Fruit fly (Drosophila melanogaster): ENCODE data around the gene CG13258.
A peak's percentile ranks its signal among the peaks of the same experiment; 100 is the strongest.

Gene CG13258

DNA sequence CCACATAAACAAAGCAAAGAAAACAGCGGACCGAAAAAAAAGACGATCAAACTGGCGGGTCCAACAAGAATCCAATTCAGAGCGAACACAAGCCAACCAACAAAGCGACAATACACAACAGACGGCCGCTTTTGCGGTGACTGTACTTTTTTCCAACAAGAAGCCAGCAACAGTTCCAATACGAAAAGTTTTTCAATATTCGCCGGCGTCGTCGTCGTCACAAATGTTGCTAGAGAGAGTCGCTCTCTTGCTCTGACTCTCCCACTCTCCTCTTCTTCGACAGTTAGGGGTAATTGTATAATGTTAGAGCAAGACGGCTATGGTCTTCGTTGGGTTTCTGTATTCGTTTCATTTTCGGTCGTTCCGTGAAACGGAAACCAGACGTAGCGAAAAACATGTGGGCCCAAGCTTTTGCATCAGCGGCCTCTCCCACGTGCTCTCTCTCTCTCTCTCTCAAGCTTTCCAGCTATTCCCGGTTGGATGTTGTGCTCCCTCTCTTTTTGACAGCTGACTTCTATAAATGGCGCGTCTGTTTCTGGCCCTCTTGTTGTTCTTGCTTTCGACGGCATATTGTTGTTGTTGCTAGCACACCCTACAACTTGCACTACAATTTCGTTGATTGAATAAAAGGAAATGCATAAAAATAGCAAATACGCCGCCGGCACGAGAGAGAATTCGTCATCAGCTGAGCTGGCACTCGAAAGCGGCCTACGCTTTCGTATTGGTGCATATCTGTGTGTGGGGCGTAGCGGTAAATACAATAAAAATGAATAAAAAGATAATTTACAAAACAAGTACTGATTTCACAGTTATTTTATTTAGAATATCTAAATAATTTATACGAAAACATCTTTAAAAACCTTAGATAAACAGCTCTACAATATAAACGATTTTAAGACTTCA lies 23.3 kb downstream of the CG13258 start:
- no peak for TF ChIP-seq Hr78 (GFP tag; optimal IDR thresholded peaks at IDR 0.05)
- TF ChIP-seq CG32264 (GFP tag; optimal IDR thresholded peaks at IDR 0.05), result peak; percentile 70
- peak; percentile 63 for TF ChIP-seq psq (GFP tag; optimal IDR thresholded peaks at IDR 0.05)
- TF ChIP-seq dmrt93B (GFP tag; optimal IDR thresholded peaks at IDR 0.05), result peak; percentile 59
- peak; percentile 9 for TF ChIP-seq woc (GFP tag; optimal IDR thresholded peaks at IDR 0.05)
- peak; percentile 65 for TF ChIP-seq fru (GFP tag; optimal IDR thresholded peaks at IDR 0.05)
- TF ChIP-seq HLH106 (tag; optimal IDR thresholded peaks at IDR 0.05), result peak; percentile 62
- no peak for TF ChIP-seq N (GFP tag; optimal IDR thresholded peaks at IDR 0.05)
- TF ChIP-seq Vsx2 (GFP tag; optimal IDR thresholded peaks at IDR 0.05; ENCODE audit: partially characterized antibody), result peak; percentile 79
- peak; percentile 78 for TF ChIP-seq Hr83 (GFP tag; optimal IDR thresholded peaks at IDR 0.05; ENCODE audit: poor library complexity, severe bottlenecking)
- peak; percentile 92 for TF ChIP-seq Dif (GFP tag; optimal IDR thresholded peaks at IDR 0.05; ENCODE audit: partially characterized antibody)
- TF ChIP-seq Dfd (GFP tag; optimal IDR thresholded peaks at IDR 0.05), result no peak
- TF ChIP-seq pan (optimal IDR thresholded peaks at IDR 0.05), result no peak
- TF ChIP-seq br (GFP tag; optimal IDR thresholded peaks at IDR 0.05), result peak; percentile 89
- TF ChIP-seq CG9705 (GFP tag; optimal IDR thresholded peaks at IDR 0.05), result peak; percentile 74
- no peak for TF ChIP-seq sv (GFP tag; optimal IDR thresholded peaks at IDR 0.05)
- TF ChIP-seq Rel (GFP tag; optimal IDR thresholded peaks at IDR 0.05), result peak; percentile 23
- peak; percentile 76 for TF ChIP-seq Rel (tag; optimal IDR thresholded peaks at IDR 0.05)
- no peak for TF ChIP-seq tai (GFP tag; optimal IDR thresholded peaks at IDR 0.05)
- peak; percentile 41 for TF ChIP-seq Hnf4 (GFP tag; optimal IDR thresholded peaks at IDR 0.05)
- TF ChIP-seq lola (GFP tag; optimal IDR thresholded peaks at IDR 0.05), result no peak
- TF ChIP-seq dl (GFP tag; optimal IDR thresholded peaks at IDR 0.05; ENCODE audit: insufficient read depth in 1 of 2, partially characterized antibody in 2 of 2), result peak; percentile 77 to 91
- peak; percentile 70 for TF ChIP-seq brk (GFP tag; optimal IDR thresholded peaks at IDR 0.05)
- peak; percentile 85 for TF ChIP-seq Myc (optimal IDR thresholded peaks at IDR 0.05)
- TF ChIP-seq Jra (GFP tag; optimal IDR thresholded peaks at IDR 0.05), result no peak
- TF ChIP-seq CrebA (GFP tag; optimal IDR thresholded peaks at IDR 0.05; ENCODE audit: borderline replicate concordance), result no peak
- TF ChIP-seq usp (GFP tag; optimal IDR thresholded peaks at IDR 0.05), result no peak
- no peak for TF ChIP-seq Abd-B (GFP tag; optimal IDR thresholded peaks at IDR 0.05)
- no peak for TF ChIP-seq dsf (GFP tag; optimal IDR thresholded peaks at IDR 0.05; ENCODE audit: borderline replicate concordance)
- peak; percentile 89 for TF ChIP-seq rgr (GFP tag; optimal IDR thresholded peaks at IDR 0.05)
- no peak for TF ChIP-seq Mio (GFP tag; optimal IDR thresholded peaks at IDR 0.05)
- TF ChIP-seq ey (GFP tag; optimal IDR thresholded peaks at IDR 0.05), result peak; percentile 26
- TF ChIP-seq jim (GFP tag; optimal IDR thresholded peaks at IDR 0.05), result no peak
- TF ChIP-seq Sp1 (GFP tag; optimal IDR thresholded peaks at IDR 0.05), result peak; percentile 89
- TF ChIP-seq GATAd (GFP tag; optimal IDR thresholded peaks at IDR 0.05), result no peak
- peak; percentile 76 for TF ChIP-seq sage (GFP tag; optimal IDR thresholded peaks at IDR 0.05)
- TF ChIP-seq foxo (GFP tag; optimal IDR thresholded peaks at IDR 0.05), result peak in 1 of 2 experiments; percentile 44
- peak; percentile 78 for TF ChIP-seq OdsH (GFP tag; optimal IDR thresholded peaks at IDR 0.05)
- peak; percentile 87 for TF ChIP-seq h (GFP tag; optimal IDR thresholded peaks at IDR 0.05)

DNA sequence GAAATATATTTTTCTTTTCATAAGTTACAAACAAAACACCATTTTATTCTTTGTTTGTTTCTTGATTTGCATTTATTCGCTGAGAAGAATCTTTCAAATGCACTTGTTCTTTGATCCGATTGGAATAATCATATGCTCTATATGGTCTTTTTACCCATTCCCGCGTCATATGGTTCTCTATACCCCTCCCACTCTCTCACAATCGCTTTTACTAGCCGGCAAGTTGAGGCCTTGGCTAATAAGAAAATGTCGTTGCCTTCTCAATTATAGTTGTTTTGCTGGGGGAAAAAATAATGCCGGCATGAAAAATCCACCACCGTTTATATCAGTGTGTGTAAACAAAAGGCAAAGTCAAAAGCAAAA lies 24.0 kb downstream of the CG13258 start:
- TF ChIP-seq CrebA (GFP tag; optimal IDR thresholded peaks at IDR 0.05; ENCODE audit: borderline replicate concordance) (no peak), ey (GFP tag; optimal IDR thresholded peaks at IDR 0.05) (no peak), Vsx2 (GFP tag; optimal IDR thresholded peaks at IDR 0.05; ENCODE audit: partially characterized antibody) (no peak), jim (GFP tag; optimal IDR thresholded peaks at IDR 0.05) (no peak), Hnf4 (GFP tag; optimal IDR thresholded peaks at IDR 0.05) (no peak), brk (GFP tag; optimal IDR thresholded peaks at IDR 0.05) (no peak), woc (GFP tag; optimal IDR thresholded peaks at IDR 0.05) (no peak), psq (GFP tag; optimal IDR thresholded peaks at IDR 0.05) (no peak), lola (GFP tag; optimal IDR thresholded peaks at IDR 0.05) (no peak), pan (optimal IDR thresholded peaks at IDR 0.05) (no peak), dl (GFP tag; optimal IDR thresholded peaks at IDR 0.05; ENCODE audit: insufficient read depth in 1 of 2, partially characterized antibody in 2 of 2) (no peak), Hr83 (GFP tag; optimal IDR thresholded peaks at IDR 0.05; ENCODE audit: poor library complexity, severe bottlenecking) (no peak), HLH106 (tag; optimal IDR thresholded peaks at IDR 0.05) (no peak), N (GFP tag; optimal IDR thresholded peaks at IDR 0.05) (no peak)
